Fruit fly (Drosophila melanogaster) whole organism, embryonic: ENCODE results near the gene CG31463.
A peak's percentile ranks its signal among the peaks of the same experiment; 100 is the strongest.

Experiments
- BEAF-32 ChIP-seq: fragments of 200-800 bp; sonication (Bioruptor generic); optimal IDR thresholded peaks from 3 replicates; lab custom pipeline; 2017; ENCODE audit warnings: missing biosample characterization, missing genetic modification characterization, mild to moderate bottlenecking, moderate library complexity, missing genetic modification reagents
- Bdp1 ChIP-seq: fragments of 200-800 bp; sonication (Bioruptor generic); optimal IDR thresholded peaks from 3 replicates; lab custom pipeline; 2016; ENCODE audit warnings: missing biosample characterization, missing genetic modification characterization
- CG10209 ChIP-seq: fragments of 200-800 bp; sonication (Bioruptor generic); optimal IDR thresholded peaks from 3 replicates; lab custom pipeline; 2017; ENCODE audit warnings: missing biosample characterization, mild to moderate bottlenecking, missing genetic modification characterization, missing genetic modification reagents
- CG1024 ChIP-seq: fragments of 200-800 bp; sonication (Bioruptor generic); IDR thresholded peaks from 2 replicates; pipeline ENCODE4 v1.3.6; 2022; ENCODE audit warnings: missing biosample characterization, missing genetic modification characterization
- CG14667 ChIP-seq: fragments of 200-800 bp; sonication (Bioruptor generic); IDR thresholded peaks from 2 replicates; pipeline ENCODE4 v1.3.6; 2022; ENCODE audit warnings: missing biosample characterization, missing genetic modification characterization
- CG14965 ChIP-seq: fragments of 200-800 bp; sonication (Bioruptor generic); optimal IDR thresholded peaks from 2 replicates; lab custom pipeline; 2016; ENCODE audit warnings: missing biosample characterization, missing genetic modification characterization, borderline replicate concordance
- CG17328 ChIP-seq: fragments of 200-800 bp; sonication (Bioruptor generic); IDR thresholded peaks from 2 replicates; pipeline ENCODE4 v1.3.6; 2022; ENCODE audit warnings: missing biosample characterization, missing genetic modification characterization
- CG2712 ChIP-seq: fragments of 200-800 bp; optimal IDR thresholded peaks from 3 replicates; lab custom pipeline; 2019; ENCODE audit warnings: missing biosample characterization, mild to moderate bottlenecking, missing genetic modification characterization, moderate library complexity
- CG31365 ChIP-seq: fragments of 200-800 bp; sonication (Bioruptor generic); optimal IDR thresholded peaks from 2 replicates; lab custom pipeline; 2018; ENCODE audit warnings: missing biosample characterization, mild to moderate bottlenecking, missing genetic modification characterization
- CG3838 ChIP-seq: fragments of 200-800 bp; sonication (Bioruptor generic); optimal IDR thresholded peaks from 3 replicates; lab custom pipeline; 2016; ENCODE audit warnings: missing biosample characterization, missing genetic modification characterization
- CG4404 ChIP-seq: fragments of 200-800 bp; sonication (Bioruptor generic); IDR thresholded peaks from 2 replicates; pipeline ENCODE4 v1.3.6; 2022; ENCODE audit warnings: missing biosample characterization, missing genetic modification characterization
- CG4707 ChIP-seq: fragments of 200-800 bp; sonication (Bioruptor generic); optimal IDR thresholded peaks from 2 replicates; lab custom pipeline; 2018; ENCODE audit warnings: missing biosample characterization, mild to moderate bottlenecking, missing genetic modification characterization, moderate library complexity
- CG6272 ChIP-seq: fragments of 200-800 bp; sonication (Bioruptor generic); IDR thresholded peaks from 2 replicates; pipeline ENCODE4 v1.3.6; 2022; ENCODE audit warnings: missing biosample characterization, missing genetic modification characterization
- CG6813 ChIP-seq: fragments of 200-800 bp; sonication (Bioruptor generic); optimal IDR thresholded peaks from 2 replicates; lab custom pipeline; 2017; ENCODE audit warnings: missing biosample characterization, missing genetic modification characterization, mild to moderate bottlenecking, moderate library complexity, missing genetic modification reagents
- CG6854 ChIP-seq: fragments of 200-800 bp; sonication (Bioruptor generic); optimal IDR thresholded peaks from 3 replicates; lab custom pipeline; 2017; ENCODE audit warnings: missing biosample characterization, mild to moderate bottlenecking, missing genetic modification characterization
- CG7745 ChIP-seq: fragments of 200-800 bp; sonication (Bioruptor generic); optimal IDR thresholded peaks from 2 replicates; lab custom pipeline; 2018; ENCODE audit warnings: missing biosample characterization, mild to moderate bottlenecking, missing genetic modification characterization, moderate library complexity
- CG7839 ChIP-seq: fragments of 200-800 bp; sonication (Bioruptor generic); optimal IDR thresholded peaks from 3 replicates; lab custom pipeline; 2018; ENCODE audit warnings: missing biosample characterization, mild to moderate bottlenecking, missing genetic modification characterization, moderate library complexity
- CG8359 ChIP-seq: fragments of 200-800 bp; sonication (Bioruptor generic); optimal IDR thresholded peaks from 2 replicates; lab custom pipeline; 2017; ENCODE audit warnings: missing biosample characterization, mild to moderate bottlenecking, missing genetic modification characterization, borderline replicate concordance
- CG9727 ChIP-seq: fragments of 200-800 bp; sonication (Bioruptor generic); optimal IDR thresholded peaks from 3 replicates; lab custom pipeline; 2017; ENCODE audit warnings: missing biosample characterization, mild to moderate bottlenecking, missing genetic modification characterization
- D ChIP-seq, 2 experiments: fragments of 200-800 bp in 1 of 2; fragments of >200 bp in 1 of 2; sonication (Bioruptor generic) in 1 of 2; optimal IDR thresholded peaks; 2 replicates in 1 of 2; 3 replicates in 1 of 2; lab custom pipeline; 2017; ENCODE audit warnings: mild to moderate bottlenecking in 1 of 2, missing biosample characterization in 1 of 2, missing genetic modification characterization in 1 of 2, missing genetic modification reagents in 1 of 2
- ERR ChIP-seq: fragments of 200-800 bp; sonication (Bioruptor generic); optimal IDR thresholded peaks from 2 replicates; lab custom pipeline; 2016; ENCODE audit warnings: missing biosample characterization, missing genetic modification characterization
- Fer1 ChIP-seq: fragments of 200-800 bp; sonication (Bioruptor generic); optimal IDR thresholded peaks from 2 replicates; lab custom pipeline; 2017; ENCODE audit warnings: missing biosample characterization, mild to moderate bottlenecking, missing genetic modification characterization
- Gsc ChIP-seq: fragments of 200-800 bp; sonication (Bioruptor generic); IDR thresholded peaks from 2 replicates; pipeline ENCODE4 v1.3.6; 2022; ENCODE audit warnings: missing biosample characterization, missing genetic modification characterization
- Hey ChIP-seq: fragments of 200-800 bp; sonication (Bioruptor generic); optimal IDR thresholded peaks from 3 replicates; lab custom pipeline; 2018; ENCODE audit warnings: missing biosample characterization, mild to moderate bottlenecking, missing genetic modification characterization
- Hmr ChIP-seq: fragments of 200-800 bp; sonication (Bioruptor generic); optimal IDR thresholded peaks from 3 replicates; lab custom pipeline; 2017; ENCODE audit warnings: mild to moderate bottlenecking, missing biosample characterization, missing genetic modification reagents, missing genetic modification characterization
- Lim3 ChIP-seq: fragments of 200-800 bp; sonication (Bioruptor generic); IDR thresholded peaks from 2 replicates; pipeline ENCODE4 v1.3.6; 2022; ENCODE audit warnings: missing biosample characterization, missing genetic modification characterization
- Meics ChIP-seq: fragments of 200-800 bp; sonication (Bioruptor generic); optimal IDR thresholded peaks from 2 replicates; lab custom pipeline; 2017; ENCODE audit warnings: missing biosample characterization, mild to moderate bottlenecking, missing genetic modification characterization
- Nf-YC ChIP-seq: fragments of 200-800 bp; optimal IDR thresholded peaks from 3 replicates; lab custom pipeline; 2019; ENCODE audit warnings: missing biosample characterization, mild to moderate bottlenecking, missing genetic modification characterization, moderate library complexity
- Oli ChIP-seq: fragments of 200-800 bp; sonication (Bioruptor generic); optimal IDR thresholded peaks from 2 replicates; lab custom pipeline; 2018; ENCODE audit warnings: missing biosample characterization, mild to moderate bottlenecking, missing genetic modification characterization, moderate library complexity
- Poxn ChIP-seq: fragments of 200-800 bp; sonication (Bioruptor generic); IDR thresholded peaks from 2 replicates; pipeline ENCODE4 v1.3.6; 2022; ENCODE audit warnings: missing biosample characterization, missing genetic modification characterization
- Sin3A ChIP-seq: fragments of >200 bp; optimal IDR thresholded peaks from 2 replicates; lab custom pipeline; 2018
- Sox102F ChIP-seq: fragments of 200-800 bp; sonication (Bioruptor generic); optimal IDR thresholded peaks from 2 replicates; lab custom pipeline; 2018; ENCODE audit warnings: missing biosample characterization, mild to moderate bottlenecking, missing genetic modification characterization, moderate library complexity
- al ChIP-seq: fragments of 200-800 bp; sonication (Bioruptor generic); IDR thresholded peaks from 2 replicates; pipeline ENCODE4 v1.3.6; 2022; ENCODE audit warnings: missing biosample characterization, missing genetic modification characterization
- caup ChIP-seq: fragments of 200-800 bp; sonication (Bioruptor generic); optimal IDR thresholded peaks from 3 replicates; lab custom pipeline; 2017; ENCODE audit warnings: missing biosample characterization, mild to moderate bottlenecking, missing genetic modification characterization, moderate library complexity; ENCODE audit not compliant: severe bottlenecking
- cg ChIP-seq: fragments of 200-800 bp; sonication (Bioruptor generic); optimal IDR thresholded peaks from 3 replicates; lab custom pipeline; 2019; ENCODE audit warnings: missing biosample characterization, mild to moderate bottlenecking, missing genetic modification characterization, moderate library complexity
- dati ChIP-seq: fragments of 200-800 bp; sonication (Bioruptor generic); IDR thresholded peaks from 2 replicates; pipeline ENCODE4 v1.3.6; 2022; ENCODE audit warnings: missing biosample characterization, missing genetic modification characterization
- en ChIP-seq: fragments of 200-800 bp; sonication (Bioruptor generic); optimal IDR thresholded peaks from 2 replicates; lab custom pipeline; 2016; ENCODE audit warnings: missing biosample characterization, missing genetic modification characterization
- gem ChIP-seq: fragments of 200-800 bp; sonication (Bioruptor generic); optimal IDR thresholded peaks from 2 replicates; lab custom pipeline; 2019; ENCODE audit warnings: missing biosample characterization, mild to moderate bottlenecking, missing genetic modification characterization, moderate library complexity
- gro ChIP-seq: fragments of 200-800 bp; sonication (Bioruptor generic); optimal IDR thresholded peaks from 2 replicates; lab custom pipeline; 2016; ENCODE audit warnings: missing biosample characterization, missing genetic modification characterization
- h ChIP-seq: fragments of >200 bp; optimal IDR thresholded peaks from 2 replicates; lab custom pipeline; 2017
- ind ChIP-seq: fragments of 200-800 bp; sonication (Bioruptor generic); optimal IDR thresholded peaks from 3 replicates; lab custom pipeline; 2016; ENCODE audit warnings: missing biosample characterization, missing genetic modification characterization
- kay ChIP-seq: fragments of 200-800 bp; sonication (Bioruptor generic); optimal IDR thresholded peaks from 2 replicates; lab custom pipeline; 2016; ENCODE audit warnings: missing biosample characterization, missing genetic modification characterization
- luna ChIP-seq: fragments of 200-800 bp; sonication (Bioruptor generic); optimal IDR thresholded peaks from 2 replicates; lab custom pipeline; 2016; ENCODE audit warnings: missing biosample characterization, missing genetic modification characterization
- mirr ChIP-seq: fragments of 200-800 bp; sonication (Bioruptor generic); optimal IDR thresholded peaks from 3 replicates; lab custom pipeline; 2018; ENCODE audit warnings: missing biosample characterization, mild to moderate bottlenecking, missing genetic modification characterization
- nerfin-1 ChIP-seq: fragments of 200-800 bp; sonication (Bioruptor generic); optimal IDR thresholded peaks from 3 replicates; lab custom pipeline; 2019; ENCODE audit warnings: missing biosample characterization, mild to moderate bottlenecking, missing genetic modification characterization, moderate library complexity
- nerfin-2 ChIP-seq: fragments of 200-800 bp; sonication (Bioruptor generic); IDR thresholded peaks from 2 replicates; pipeline ENCODE4 v1.3.6; 2022; ENCODE audit warnings: missing biosample characterization, missing genetic modification characterization; ENCODE audit not compliant: partially characterized antibody
- nom ChIP-seq: fragments of 200-800 bp; sonication (Bioruptor generic); optimal IDR thresholded peaks from 2 replicates; lab custom pipeline; 2017; ENCODE audit warnings: missing biosample characterization, missing genetic modification characterization, mild to moderate bottlenecking, moderate library complexity, missing genetic modification reagents
- pros ChIP-seq: fragments of 200-800 bp; sonication (Bioruptor generic); optimal IDR thresholded peaks from 3 replicates; lab custom pipeline; 2019; ENCODE audit warnings: missing biosample characterization, mild to moderate bottlenecking, missing genetic modification characterization, moderate library complexity
- seq ChIP-seq: fragments of 200-800 bp; sonication (Bioruptor generic); IDR thresholded peaks from 2 replicates; pipeline ENCODE4 v1.3.6; 2022; ENCODE audit warnings: missing biosample characterization, missing genetic modification characterization
- z ChIP-seq: fragments of 200-800 bp; sonication (Bioruptor generic); IDR thresholded peaks from 3 replicates; pipeline ENCODE4 v1.3.6; 2022; ENCODE audit warnings: missing biosample characterization, missing genetic modification characterization
- zf30C ChIP-seq: fragments of 200-800 bp; sonication (Bioruptor generic); optimal IDR thresholded peaks from 3 replicates; lab custom pipeline; 2018; ENCODE audit warnings: missing biosample characterization, mild to moderate bottlenecking, missing genetic modification characterization

CG31463 gene

dm6 chr3R:8256040-8256439 is 36.1 kb upstream of the CG31463 start (continued):
- no peak for TF ChIP-seq CG7745
- TF ChIP-seq cg (GFP tag; lab: Kevin White, UChicago) = no peak
- TF ChIP-seq CG2712 = peak; percentile 12
- TF ChIP-seq Meics (GFP tag; lab: Kevin White, UChicago) = peak; percentile 51
- TF ChIP-seq Hey (tag; lab: Kevin White, UChicago) = no peak
- no peak for TF ChIP-seq h (lab: Kevin White, UChicago)
- TF ChIP-seq BEAF-32 (GFP tag; lab: Kevin White, UChicago) = no peak
- TF ChIP-seq nerfin-1 (tag; lab: Kevin White, UChicago) = no peak
- peak; percentile 10 for TF ChIP-seq CG6813 (GFP tag; lab: Kevin White, UChicago)
- TF ChIP-seq z (GFP tag; lab: Robert Waterston, UW) = no peak
- no peak for TF ChIP-seq CG17328
- TF ChIP-seq Fer1 (GFP tag; lab: Kevin White, UChicago) = peak; percentile 45
- TF ChIP-seq Bdp1 (GFP tag; lab: Kevin White, UChicago) = no peak
- TF ChIP-seq kay (GFP tag; lab: Kevin White, UChicago) = no peak
- 0 out of 2 replicates have a peak, but pooled peaks have one; percentile 17 for TF ChIP-seq CG4404 (GFP tag; lab: Robert Waterston, UW)
- TF ChIP-seq zf30C (GFP tag; lab: Kevin White, UChicago) = no peak
- no peak for TF ChIP-seq pros (GFP tag; lab: Kevin White, UChicago)
- peak; percentile 32 for TF ChIP-seq CG10209
- TF ChIP-seq Poxn = no peak
- no peak for TF ChIP-seq CG6272 (GFP tag; lab: Robert Waterston, UW)
- peak; percentile 23 for TF ChIP-seq CG9727 (GFP tag; lab: Kevin White, UChicago)
- TF ChIP-seq en = no peak
- TF ChIP-seq Sox102F (GFP tag; lab: Kevin White, UChicago) = peak; percentile 34
- no peak for TF ChIP-seq mirr (GFP tag; lab: Kevin White, UChicago)
- peak; percentile 26 for TF ChIP-seq gro (GFP tag; lab: Kevin White, UChicago)
- TF ChIP-seq nerfin-2 (GFP tag; lab: Robert Waterston, UW) = no peak
- no peak for TF ChIP-seq Sin3A (lab: Kevin White, UChicago)
- no peak for TF ChIP-seq D (optimal IDR thresholded peaks at IDR 0.05; lab: Kevin White, UChicago)
- no peak for TF ChIP-seq D (GFP tag; optimal IDR thresholded peaks at IDR 0.05; lab: Kevin White, UChicago)
- no peak for TF ChIP-seq CG31365 (tag; lab: Kevin White, UChicago)
- TF ChIP-seq ERR (GFP tag; lab: Kevin White, UChicago) = no peak
- TF ChIP-seq caup (GFP tag; lab: Kevin White, UChicago) = peak; percentile 31
- TF ChIP-seq CG7839 = peak; percentile 59
- 0 out of 2 replicates have a peak, but pooled peaks have one; percentile 4 for TF ChIP-seq al (GFP tag; lab: Robert Waterston, UW)
- no peak for TF ChIP-seq seq (GFP tag; lab: Robert Waterston, UW)
- TF ChIP-seq CG4707 (GFP tag; lab: Kevin White, UChicago) = no peak
- peak; percentile 4 for TF ChIP-seq CG6854 (GFP tag; lab: Kevin White, UChicago)
- TF ChIP-seq Lim3 (GFP tag; lab: Robert Waterston, UW) = no peak
- no peak for TF ChIP-seq CG14965 (GFP tag; lab: Kevin White, UChicago)
- no peak for TF ChIP-seq CG14667
- TF ChIP-seq Oli (tag; lab: Kevin White, UChicago) = peak; percentile 7
- peak; percentile 58 for TF ChIP-seq Hmr
- no peak for TF ChIP-seq luna (GFP tag; lab: Kevin White, UChicago)
- no peak for TF ChIP-seq CG1024 (GFP tag; lab: Robert Waterston, UW)
- no peak for TF ChIP-seq Nf-YC (tag; lab: Kevin White, UChicago)
- no peak for TF ChIP-seq Gsc (GFP tag; lab: Robert Waterston, UW)
- TF ChIP-seq ind (GFP tag; lab: Kevin White, UChicago) = peak; percentile 36
- TF ChIP-seq gem (tag; lab: Kevin White, UChicago) = peak; percentile 65
- no peak for TF ChIP-seq nom
- no peak for TF ChIP-seq dati (GFP tag; lab: Robert Waterston, UW)
- no peak for TF ChIP-seq CG8359 (GFP tag; lab: Kevin White, UChicago)
- TF ChIP-seq CG3838 (GFP tag; lab: Kevin White, UChicago) = no peak
